Fruit fly (Drosophila melanogaster) whole organism, embryonic: Measurements from ENCODE around the gene Duox.
A peak's percentile ranks its signal among the peaks of the same experiment; 100 is the strongest.

Experiments used
- Aef1 ChIP-seq: fragments of 200-800 bp; sonication (Bioruptor generic); IDR thresholded peaks from 3 replicates; pipeline ENCODE4 v1.3.6; 2022; ENCODE audit warnings: missing biosample characterization, missing genetic modification characterization
- CG10147 ChIP-seq: fragments of 200-800 bp; sonication (Bioruptor generic); optimal IDR thresholded peaks from 2 replicates; lab custom pipeline; 2019; ENCODE audit warnings: missing biosample characterization, mild to moderate bottlenecking, missing genetic modification characterization, moderate library complexity
- CG10267 ChIP-seq: fragments of 200-800 bp; sonication (Bioruptor generic); optimal IDR thresholded peaks from 2 replicates; lab custom pipeline; 2018; ENCODE audit warnings: missing biosample characterization, mild to moderate bottlenecking, missing genetic modification characterization, moderate library complexity
- CG10431 ChIP-seq: fragments of 200-800 bp; sonication (Bioruptor generic); optimal IDR thresholded peaks from 3 replicates; lab custom pipeline; 2018; ENCODE audit warnings: missing biosample characterization, mild to moderate bottlenecking, missing genetic modification characterization
- CG10565 ChIP-seq: fragments of 200-800 bp; sonication (Bioruptor generic); optimal IDR thresholded peaks from 3 replicates; lab custom pipeline; 2016; ENCODE audit warnings: missing biosample characterization, mild to moderate bottlenecking, missing genetic modification characterization
- CG12104 ChIP-seq: fragments of 200-800 bp; sonication (Bioruptor generic); optimal IDR thresholded peaks from 3 replicates; lab custom pipeline; 2016; ENCODE audit warnings: missing biosample characterization, missing genetic modification characterization
- CG15269 ChIP-seq: fragments of 200-800 bp; sonication (Bioruptor generic); optimal IDR thresholded peaks from 2 replicates; lab custom pipeline; 2018; ENCODE audit warnings: missing biosample characterization, mild to moderate bottlenecking, missing genetic modification characterization, moderate library complexity
- CG15696 ChIP-seq: fragments of 200-800 bp; sonication (Bioruptor generic); optimal IDR thresholded peaks from 2 replicates; lab custom pipeline; 2019; ENCODE audit warnings: missing biosample characterization, mild to moderate bottlenecking, missing genetic modification characterization, moderate library complexity
- CG30020 ChIP-seq: fragments of 200-800 bp; optimal IDR thresholded peaks from 2 replicates; lab custom pipeline; 2019; ENCODE audit warnings: missing biosample characterization, mild to moderate bottlenecking, missing genetic modification characterization, moderate library complexity
- CG30431 ChIP-seq: fragments of 200-800 bp; sonication (Bioruptor generic); optimal IDR thresholded peaks from 2 replicates; lab custom pipeline; 2017; ENCODE audit warnings: missing biosample characterization, missing genetic modification characterization
- CG31388 ChIP-seq: fragments of 200-800 bp; sonication (Bioruptor generic); optimal IDR thresholded peaks from 2 replicates; lab custom pipeline; 2016; ENCODE audit warnings: missing biosample characterization, missing genetic modification characterization
- CG31441 ChIP-seq: fragments of 200-800 bp; sonication (Bioruptor generic); IDR thresholded peaks from 2 replicates; pipeline ENCODE4 v1.3.6; 2022; ENCODE audit warnings: missing biosample characterization, missing genetic modification characterization
- CG32532 ChIP-seq: fragments of 200-800 bp; sonication (Bioruptor generic); IDR thresholded peaks from 2 replicates; pipeline ENCODE4 v1.3.6; 2022; ENCODE audit warnings: missing biosample characterization, missing genetic modification characterization
- CG32767 ChIP-seq: fragments of 200-800 bp; sonication (Bioruptor generic); IDR thresholded peaks from 2 replicates; pipeline ENCODE4 v1.3.6; 2022; ENCODE audit warnings: missing biosample characterization, missing genetic modification characterization
- CG4707 ChIP-seq: fragments of 200-800 bp; sonication (Bioruptor generic); optimal IDR thresholded peaks from 2 replicates; lab custom pipeline; 2018; ENCODE audit warnings: missing biosample characterization, mild to moderate bottlenecking, missing genetic modification characterization, moderate library complexity
- CG5953 ChIP-seq: fragments of 200-800 bp; sonication (Bioruptor generic); IDR thresholded peaks from 2 replicates; pipeline ENCODE4 v1.3.6; 2022; ENCODE audit warnings: missing biosample characterization, missing genetic modification characterization
- CG7839 ChIP-seq: fragments of 200-800 bp; sonication (Bioruptor generic); optimal IDR thresholded peaks from 3 replicates; lab custom pipeline; 2018; ENCODE audit warnings: missing biosample characterization, mild to moderate bottlenecking, missing genetic modification characterization, moderate library complexity
- CG8924 ChIP-seq: fragments of 200-800 bp; optimal IDR thresholded peaks from 3 replicates; lab custom pipeline; 2019; ENCODE audit warnings: missing biosample characterization, mild to moderate bottlenecking, missing genetic modification characterization, moderate library complexity
- CG9609 ChIP-seq: fragments of 200-800 bp; sonication (Bioruptor generic); optimal IDR thresholded peaks from 3 replicates; lab custom pipeline; 2016; ENCODE audit warnings: missing biosample characterization, missing genetic modification characterization
- D19B ChIP-seq: fragments of 200-800 bp; sonication (Bioruptor generic); optimal IDR thresholded peaks from 2 replicates; lab custom pipeline; 2017; ENCODE audit warnings: missing biosample characterization, mild to moderate bottlenecking, missing genetic modification characterization
- ERR ChIP-seq: fragments of 200-800 bp; sonication (Bioruptor generic); optimal IDR thresholded peaks from 2 replicates; lab custom pipeline; 2016; ENCODE audit warnings: missing biosample characterization, missing genetic modification characterization
- Fer1 ChIP-seq: fragments of 200-800 bp; sonication (Bioruptor generic); optimal IDR thresholded peaks from 2 replicates; lab custom pipeline; 2017; ENCODE audit warnings: missing biosample characterization, mild to moderate bottlenecking, missing genetic modification characterization
- Hr3 ChIP-seq: fragments of 200-800 bp; sonication (Bioruptor generic); optimal IDR thresholded peaks from 3 replicates; lab custom pipeline; 2016; ENCODE audit warnings: missing biosample characterization, missing genetic modification characterization
- Jarid2 ChIP-seq: fragments of 200-800 bp; sonication (Bioruptor generic); optimal IDR thresholded peaks from 3 replicates; lab custom pipeline; 2017; ENCODE audit warnings: mild to moderate bottlenecking, missing biosample characterization, missing genetic modification reagents, missing genetic modification characterization
- MESR4 ChIP-seq: fragments of 200-800 bp; sonication (Bioruptor generic); optimal IDR thresholded peaks from 2 replicates; lab custom pipeline; 2018; ENCODE audit warnings: missing biosample characterization, mild to moderate bottlenecking, missing genetic modification characterization, moderate library complexity
- Meics ChIP-seq: fragments of 200-800 bp; sonication (Bioruptor generic); optimal IDR thresholded peaks from 2 replicates; lab custom pipeline; 2017; ENCODE audit warnings: missing biosample characterization, mild to moderate bottlenecking, missing genetic modification characterization
- Mes4 ChIP-seq: fragments of 200-800 bp; sonication (Bioruptor generic); optimal IDR thresholded peaks from 2 replicates; lab custom pipeline; 2016; ENCODE audit warnings: missing biosample characterization, missing genetic modification characterization
- Mrtf ChIP-seq: fragments of 200-800 bp; sonication (Bioruptor generic); IDR thresholded peaks from 3 replicates; pipeline ENCODE4 v1.3.6; 2022; ENCODE audit warnings: missing biosample characterization, missing genetic modification characterization
- Poxn ChIP-seq: fragments of 200-800 bp; sonication (Bioruptor generic); IDR thresholded peaks from 2 replicates; pipeline ENCODE4 v1.3.6; 2022; ENCODE audit warnings: missing biosample characterization, missing genetic modification characterization
- Ssrp ChIP-seq: fragments of 200-800 bp; sonication (Bioruptor generic); optimal IDR thresholded peaks from 2 replicates; lab custom pipeline; 2018; ENCODE audit warnings: missing biosample characterization, mild to moderate bottlenecking, missing genetic modification characterization, moderate library complexity
- YL-1 ChIP-seq: fragments of 200-800 bp; sonication (Bioruptor generic); optimal IDR thresholded peaks from 3 replicates; lab custom pipeline; 2017; ENCODE audit warnings: missing biosample characterization, mild to moderate bottlenecking, missing genetic modification characterization
- ato ChIP-seq: fragments of 200-800 bp; sonication (Bioruptor generic); IDR thresholded peaks from 2 replicates; pipeline ENCODE4 v1.3.6; 2022; ENCODE audit warnings: missing biosample characterization, missing genetic modification characterization; ENCODE audit not compliant: partially characterized antibody
- bbx ChIP-seq: fragments of 200-800 bp; sonication (Bioruptor generic); IDR thresholded peaks from 2 replicates; pipeline ENCODE4 v1.3.6; 2022; ENCODE audit warnings: missing biosample characterization, missing genetic modification characterization; ENCODE audit not compliant: partially characterized antibody
- bigmax ChIP-seq: fragments of 200-800 bp; sonication (Bioruptor generic); optimal IDR thresholded peaks from 2 replicates; lab custom pipeline; 2018; ENCODE audit warnings: missing biosample characterization, mild to moderate bottlenecking, missing genetic modification characterization
- bowl ChIP-seq: fragments of 200-800 bp; sonication (Bioruptor generic); IDR thresholded peaks from 2 replicates; pipeline ENCODE4 v1.3.6; 2022; ENCODE audit warnings: missing biosample characterization, missing genetic modification characterization
- cas ChIP-seq: fragments of 200-800 bp; sonication (Bioruptor generic); IDR thresholded peaks from 2 replicates; pipeline ENCODE4 v1.3.6; 2022; ENCODE audit warnings: missing biosample characterization, missing genetic modification characterization
- dm ChIP-seq: fragments of 200-800 bp; sonication (Bioruptor generic); optimal IDR thresholded peaks from 3 replicates; lab custom pipeline; 2016; ENCODE audit warnings: missing biosample characterization, missing genetic modification characterization
- ems ChIP-seq: fragments of 200-800 bp; sonication (Bioruptor generic); optimal IDR thresholded peaks from 3 replicates; lab custom pipeline; 2016; ENCODE audit warnings: missing biosample characterization, missing genetic modification characterization
- gcm ChIP-seq: fragments of 200-800 bp; sonication (Bioruptor generic); optimal IDR thresholded peaks from 2 replicates; lab custom pipeline; 2019; ENCODE audit warnings: missing biosample characterization, mild to moderate bottlenecking, missing genetic modification characterization, moderate library complexity
- jigr1 ChIP-seq: fragments of 200-800 bp; sonication (Bioruptor generic); IDR thresholded peaks from 3 replicates; pipeline ENCODE4 v1.3.6; 2022; ENCODE audit warnings: missing biosample characterization, missing genetic modification characterization
- klu ChIP-seq: fragments of 200-800 bp; sonication (Bioruptor generic); IDR thresholded peaks from 2 replicates; pipeline ENCODE4 v1.3.6; 2022; ENCODE audit warnings: missing biosample characterization, missing genetic modification characterization
- nom ChIP-seq: fragments of 200-800 bp; sonication (Bioruptor generic); optimal IDR thresholded peaks from 2 replicates; lab custom pipeline; 2017; ENCODE audit warnings: missing biosample characterization, missing genetic modification characterization, mild to moderate bottlenecking, moderate library complexity, missing genetic modification reagents
- otp ChIP-seq: fragments of 200-800 bp; sonication (Bioruptor generic); IDR thresholded peaks from 3 replicates; pipeline ENCODE4, ENCODE4 v1.3.6; 2022; ENCODE audit warnings: missing biosample characterization, missing genetic modification characterization
- pb ChIP-seq: fragments of 200-800 bp; sonication (Bioruptor generic); optimal IDR thresholded peaks from 3 replicates; lab custom pipeline; 2016; ENCODE audit warnings: missing biosample characterization, missing genetic modification characterization
- peb ChIP-seq: fragments of 200-800 bp; sonication (Bioruptor generic); IDR thresholded peaks from 2 replicates; pipeline ENCODE4 v1.3.6; 2022; ENCODE audit warnings: missing biosample characterization, missing genetic modification characterization
- psq ChIP-seq: fragments of 200-800 bp; sonication (Bioruptor generic); optimal IDR thresholded peaks from 2 replicates; lab custom pipeline; 2017; ENCODE audit warnings: missing biosample characterization, missing genetic modification characterization
- pzg ChIP-seq: fragments of 200-800 bp; sonication (Bioruptor generic); optimal IDR thresholded peaks from 3 replicates; lab custom pipeline; 2018; ENCODE audit warnings: missing biosample characterization, mild to moderate bottlenecking, missing genetic modification characterization, moderate library complexity
- sc ChIP-seq, 3 experiments: fragments of >200 bp in 2 of 3; fragments of 200-800 bp in 1 of 3; sonication (Bioruptor generic) in 1 of 3; optimal IDR thresholded peaks; 2 replicates in 2 of 3; 3 replicates in 1 of 3; lab custom pipeline; 2017; ENCODE audit warnings: mild to moderate bottlenecking in 1 of 3, missing biosample characterization in 1 of 3, missing genetic modification characterization in 1 of 3, missing genetic modification reagents in 1 of 3
- stwl ChIP-seq: fragments of 200-800 bp; sonication (Bioruptor generic); optimal IDR thresholded peaks from 3 replicates; lab custom pipeline; 2018; ENCODE audit warnings: missing biosample characterization, mild to moderate bottlenecking, missing genetic modification characterization, moderate library complexity
- trem ChIP-seq: fragments of 200-800 bp; optimal IDR thresholded peaks from 3 replicates; lab custom pipeline; 2019; ENCODE audit warnings: missing biosample characterization, mild to moderate bottlenecking, missing genetic modification characterization, moderate library complexity
- zen2 ChIP-seq: fragments of 200-800 bp; sonication (Bioruptor generic); IDR thresholded peaks from 3 replicates; pipeline ENCODE4 v1.3.6; 2022; ENCODE audit warnings: missing biosample characterization, missing genetic modification characterization; ENCODE audit not compliant: partially characterized antibody

The Duox gene

DNA sequence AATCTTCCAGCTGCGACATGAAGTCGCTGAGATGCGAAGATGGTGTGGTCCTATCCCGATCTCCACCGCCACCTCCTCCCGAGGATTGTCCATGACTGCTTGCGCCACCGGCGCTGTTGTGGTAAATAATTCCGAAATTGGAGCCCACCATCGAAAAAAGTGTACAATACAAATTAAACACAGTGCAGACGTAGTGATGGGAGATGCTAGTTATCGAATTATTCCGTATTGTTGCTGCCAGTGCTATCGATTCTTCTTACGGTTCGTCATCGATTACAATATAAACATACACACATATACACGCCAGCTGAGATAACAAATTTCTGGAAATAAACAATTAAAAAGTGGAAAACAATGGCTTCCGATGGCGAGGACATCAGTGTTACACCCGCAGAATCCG, 62.4 kb downstream of the Duox start, which contains the start of the genes Taf10b and Taf10 (continued):
- TF ChIP-seq bbx (GFP tag; lab: Robert Waterston, UW) (peak; percentile 89), CG9609 (GFP tag; lab: Kevin White, UChicago) (no peak), peb (GFP tag; lab: Robert Waterston, UW) (no peak), Fer1 (GFP tag; lab: Kevin White, UChicago) (peak; percentile 57), CG31441 (no peak), sc (optimal IDR thresholded peaks at IDR 0.05; lab: Kevin White, UChicago) (no peak), sc (GFP tag; optimal IDR thresholded peaks at IDR 0.05; lab: Kevin White, UChicago) (no peak), dm (GFP tag; lab: Kevin White, UChicago) (no peak), CG4707 (GFP tag; lab: Kevin White, UChicago) (no peak), otp (GFP tag; lab: Robert Waterston, UW) (no peak), CG15696 (tag; lab: Kevin White, UChicago) (no peak), CG32532 (GFP tag; lab: Robert Waterston, UW) (0 out of 2 replicates have a peak, but pooled peaks have one; percentile 12), CG31388 (GFP tag; lab: Kevin White, UChicago) (no peak), trem (peak; percentile 69), CG30431 (no peak), cas (GFP tag; lab: Robert Waterston, UW) (no peak), bigmax (no peak), pb (GFP tag; lab: Kevin White, UChicago) (no peak), Poxn (GFP tag; lab: Robert Waterston, UW) (no peak), CG10431 (no peak), jigr1 (GFP tag; lab: Robert Waterston, UW) (no peak), Mrtf (GFP tag; lab: Robert Waterston, UW) (no peak), Ssrp (tag; lab: Kevin White, UChicago) (no peak), CG7839 (no peak), zen2 (GFP tag; lab: Robert Waterston, UW) (peak; percentile 88), Hr3 (GFP tag; lab: Kevin White, UChicago) (no peak), nom (no peak), CG8924 (tag; lab: Kevin White, UChicago) (peak; percentile 59), Aef1 (GFP tag; lab: Robert Waterston, UW) (no peak), CG10565 (GFP tag; lab: Kevin White, UChicago) (no peak), Meics (GFP tag; lab: Kevin White, UChicago) (no peak), gcm (GFP tag; lab: Kevin White, UChicago) (no peak), Mes4 (no peak), pzg (GFP tag; lab: Kevin White, UChicago) (peak; percentile 76), CG15269 (tag; lab: Kevin White, UChicago) (no peak), ems (GFP tag; lab: Kevin White, UChicago) (no peak), CG12104 (GFP tag; lab: Kevin White, UChicago) (no peak), Jarid2 (GFP tag; lab: Kevin White, UChicago) (no peak), CG10267 (peak; percentile 46), psq (GFP tag; lab: Kevin White, UChicago) (no peak), YL-1 (GFP tag; lab: Kevin White, UChicago) (peak; percentile 73), CG10147 (GFP tag; lab: Kevin White, UChicago) (peak; percentile 15), stwl (tag; lab: Kevin White, UChicago) (peak; percentile 77), CG32767 (0 out of 2 replicates have a peak, but pooled peaks have one; percentile 48), klu (no peak), MESR4 (GFP tag; lab: Kevin White, UChicago) (peak; percentile 89), CG30020 (tag; lab: Kevin White, UChicago) (peak; percentile 40), CG5953 (GFP tag; lab: Robert Waterston, UW) (no peak), bowl (GFP tag; lab: Robert Waterston, UW) (no peak), ERR (GFP tag; lab: Kevin White, UChicago) (peak; percentile 6), ato (GFP tag; lab: Robert Waterston, UW) (peak; percentile 80), D19B (no peak)
